Worm (Caenorhabditis elegans): ENCODE data around the gene nsph-3.1.
A peak's percentile ranks its signal among the peaks of the same experiment; 100 is the strongest.

The nsph-3.1 gene

ce11 chrIV:10964688-10965087, 15.1 kb downstream of the nsph-3.1 start (continued):
- TF ChIP-seq elt-1 (tag; optimal IDR thresholded peaks at IDR 0.05): no peak
- TF ChIP-seq elt-3 (tag; optimal IDR thresholded peaks at IDR 0.05): no peak

DNA sequence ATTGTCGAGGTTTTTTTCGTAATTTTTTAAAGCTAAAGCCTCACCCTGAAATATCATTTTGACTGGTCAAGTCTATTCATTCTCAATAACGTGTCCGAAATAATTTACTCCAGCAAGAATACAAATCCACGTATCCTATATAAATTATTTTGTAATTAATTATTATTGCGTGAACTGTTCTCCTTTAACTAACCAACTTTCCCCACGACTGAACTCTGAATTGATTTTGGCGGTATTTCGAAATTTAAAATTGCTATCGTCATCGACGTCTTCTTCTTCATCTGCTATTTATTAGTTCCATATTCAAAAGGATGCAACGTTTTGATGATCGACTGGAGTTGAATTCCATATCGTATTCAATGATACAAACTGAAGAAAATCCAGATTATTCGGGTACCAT, 16.7 kb downstream of the nsph-3.1 start, which contains the start of the genes aqp-3 and Y69E1A.8:
Gene aqp-3, minus strand, starts transcription at position 101 of the 400 bp plus-strand sequence.
Gene Y69E1A.8, plus strand, starts transcription at position 246 of the 400 bp plus-strand sequence.
- TF ChIP-seq mdl-1 (tag; optimal IDR thresholded peaks at IDR 0.05): no peak
- no peak for TF ChIP-seq ztf-11 (tag; optimal IDR thresholded peaks at IDR 0.05)
- TF ChIP-seq elt-3 (tag; optimal IDR thresholded peaks at IDR 0.05): no peak
- TF ChIP-seq nhr-12 (tag; optimal IDR thresholded peaks at IDR 0.05): no peak
- no peak for TF ChIP-seq sea-2 (GFP tag; optimal IDR thresholded peaks at IDR 0.05)
- TF ChIP-seq ZK546.5 (tag; optimal IDR thresholded peaks at IDR 0.05): no peak
- no peak for TF ChIP-seq nfya-1 (tag; optimal IDR thresholded peaks at IDR 0.05; ENCODE audit: insufficient read depth)
- TF ChIP-seq elt-2 (tag; optimal IDR thresholded peaks at IDR 0.05): no peak
- TF ChIP-seq eor-1 (tag; optimal IDR thresholded peaks at IDR 0.05): no peak
- TF ChIP-seq mml-1 (tag; optimal IDR thresholded peaks at IDR 0.05): no peak
- no peak for TF ChIP-seq tbx-2 (tag; optimal IDR thresholded peaks at IDR 0.05)
- TF ChIP-seq snpc-4 (tag; optimal IDR thresholded peaks at IDR 0.05): no peak
- no peak for TF ChIP-seq nhr-43 (tag; optimal IDR thresholded peaks at IDR 0.05; ENCODE audit: poor library complexity, severe bottlenecking)

DNA sequence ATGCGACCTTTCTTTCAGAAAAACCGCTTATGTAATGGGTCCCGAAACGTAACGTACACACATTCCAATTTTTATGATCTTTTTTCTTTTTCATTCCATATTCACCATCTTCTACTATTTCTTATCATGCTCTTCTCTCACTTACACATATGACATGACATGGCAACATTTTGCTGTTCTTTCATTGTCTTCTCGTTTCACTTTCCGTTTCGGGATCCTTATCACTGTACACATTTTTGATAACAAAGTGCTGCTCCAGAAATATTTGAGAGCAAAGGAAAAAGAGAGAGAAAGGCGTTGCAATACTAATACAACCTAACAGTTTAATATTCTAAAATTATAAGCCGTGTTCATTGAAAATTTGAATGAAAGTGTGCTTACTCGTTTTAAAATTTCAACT, 20.7 kb downstream of the nsph-3.1 start:
- no peak for TF ChIP-seq elt-3 (tag; optimal IDR thresholded peaks at IDR 0.05)
- no peak for TF ChIP-seq egl-27 (tag; optimal IDR thresholded peaks at IDR 0.05)
- no peak for TF ChIP-seq fos-1 (tag; optimal IDR thresholded peaks at IDR 0.05)
- peak; percentile 97 for TF ChIP-seq elt-2 (tag; optimal IDR thresholded peaks at IDR 0.05)
- peak; percentile 20 for TF ChIP-seq pha-4 (tag; optimal IDR thresholded peaks at IDR 0.05)
- TF ChIP-seq lin-15B (tag; optimal IDR thresholded peaks at IDR 0.05): no peak
- no peak for TF ChIP-seq nhr-11 (tag; optimal IDR thresholded peaks at IDR 0.05)
- TF ChIP-seq sea-2 (GFP tag; optimal IDR thresholded peaks at IDR 0.05): no peak
- peak; percentile 83 for TF ChIP-seq pqm-1 (tag; optimal IDR thresholded peaks at IDR 0.05)
- TF ChIP-seq ama-1 (optimal IDR thresholded peaks at IDR 0.05): no peak

ce11 chrIV:10970767-10971166, 21.2 kb downstream of the nsph-3.1 start:
- TF ChIP-seq daf-12 (tag; optimal IDR thresholded peaks at IDR 0.05) (no peak), elt-1 (tag; optimal IDR thresholded peaks at IDR 0.05) (no peak), skn-1 (tag; optimal IDR thresholded peaks at IDR 0.05) (no peak), mdl-1 (tag; optimal IDR thresholded peaks at IDR 0.05) (no peak), tbx-2 (tag; optimal IDR thresholded peaks at IDR 0.05) (no peak)

ce11 chrIV:10971636-10972199, 22.1 kb downstream of the nsph-3.1 start:
- no peak for TF ChIP-seq aly-2 (tag; optimal IDR thresholded peaks at IDR 0.05)
- peak; percentile 59 for TF ChIP-seq pha-4 (tag; optimal IDR thresholded peaks at IDR 0.05)
- TF ChIP-seq nhr-43 (tag; optimal IDR thresholded peaks at IDR 0.05; ENCODE audit: poor library complexity, severe bottlenecking): no peak
- TF ChIP-seq eor-1 (tag; optimal IDR thresholded peaks at IDR 0.05): no peak
- peak; percentile 69 for TF ChIP-seq nhr-25 (tag; optimal IDR thresholded peaks at IDR 0.05)
- no peak for TF ChIP-seq R02D3.7 (tag; optimal IDR thresholded peaks at IDR 0.05)
- TF ChIP-seq mml-1 (tag; optimal IDR thresholded peaks at IDR 0.05): no peak
- TF ChIP-seq hmg-11 (tag; optimal IDR thresholded peaks at IDR 0.05): no peak
- TF ChIP-seq ceh-9 (tag; optimal IDR thresholded peaks at IDR 0.05): no peak
- TF ChIP-seq elt-2 (tag; optimal IDR thresholded peaks at IDR 0.05): peak; percentile 14
- TF ChIP-seq elt-3 (tag; optimal IDR thresholded peaks at IDR 0.05): no peak
- no peak for TF ChIP-seq lin-39 (tag; optimal IDR thresholded peaks at IDR 0.05)
- no peak for TF ChIP-seq nhr-237 (tag; optimal IDR thresholded peaks at IDR 0.05)
- TF ChIP-seq nhr-23 (tag; optimal IDR thresholded peaks at IDR 0.05): peak; percentile 25
- no peak for TF ChIP-seq nhr-67 (tag; optimal IDR thresholded peaks at IDR 0.05)
- TF ChIP-seq ztf-11 (tag; optimal IDR thresholded peaks at IDR 0.05): no peak
- no peak for TF ChIP-seq nfya-1 (tag; optimal IDR thresholded peaks at IDR 0.05; ENCODE audit: insufficient read depth)
- no peak for TF ChIP-seq fkh-10 (GFP tag; optimal IDR thresholded peaks at IDR 0.05)
- no peak for TF ChIP-seq nhr-77 (tag; optimal IDR thresholded peaks at IDR 0.05)
- no peak for TF ChIP-seq fos-1 (tag; optimal IDR thresholded peaks at IDR 0.05)
- no peak for TF ChIP-seq zag-1 (tag; optimal IDR thresholded peaks at IDR 0.05)
- no peak for TF ChIP-seq sea-2 (GFP tag; optimal IDR thresholded peaks at IDR 0.05)
- no peak for TF ChIP-seq ztf-4 (tag; optimal IDR thresholded peaks at IDR 0.05)
